Worm (Caenorhabditis elegans) whole organism, young adult: ENCODE data around the gene ZK1248.5.

Source experiments
- B0035.1 ChIP-seq: sonication (generic microtip); optimal IDR thresholded peaks from 2 replicates; lab custom pipeline; 2016; ENCODE audit warnings: missing genetic modification characterization, mild to moderate bottlenecking, missing compliant biosample characterization, missing genotype, missing genetic modification reagents
- C06A6.2 ChIP-seq: fragments of 200-800 bp; sonication (Bioruptor generic); conservative IDR thresholded peaks from 2 replicates; pipeline ENCODE4 v1.3.6; 2022; ENCODE audit warnings: missing genetic modification characterization, missing compliant biosample characterization
- C17E4.6 ChIP-seq: fragments of 200-800 bp; sonication (Bioruptor generic); IDR thresholded peaks from 2 replicates; pipeline ENCODE4 v1.3.6; 2022; ENCODE audit warnings: missing genetic modification reagents, missing genetic modification characterization, missing compliant biosample characterization
- D2030.7 ChIP-seq: fragments of 200-800 bp; sonication (Bioruptor generic); IDR thresholded peaks from 2 replicates; pipeline ENCODE4 v1.3.6; 2022; ENCODE audit warnings: missing genetic modification reagents, missing genetic modification characterization, missing compliant biosample characterization
- F10E7.11 ChIP-seq: sonication (generic microtip); optimal IDR thresholded peaks from 2 replicates; lab custom pipeline; 2017; ENCODE audit warnings: mild to moderate bottlenecking, missing genetic modification characterization, moderate library complexity, missing compliant biosample characterization
- F39B2.1 ChIP-seq: fragments of 200-800 bp; sonication (Bioruptor generic); IDR thresholded peaks from 2 replicates; pipeline ENCODE4 v1.3.6; 2022; ENCODE audit warnings: missing genetic modification reagents, missing genetic modification characterization, missing compliant biosample characterization
- F49E8.2 ChIP-seq: sonication (generic microtip); optimal IDR thresholded peaks from 3 replicates; lab custom pipeline; 2017; ENCODE audit warnings: missing genetic modification characterization, mild to moderate bottlenecking, missing compliant biosample characterization, antibody characterized with exemption, moderate library complexity; ENCODE audit not compliant: insufficient read depth
- F55B11.4 ChIP-seq: sonication (generic microtip); optimal IDR thresholded peaks from 2 replicates; lab custom pipeline; 2016; ENCODE audit warnings: missing compliant biosample characterization, missing genetic modification characterization, borderline replicate concordance; ENCODE audit not compliant: insufficient read depth
- Y53F4B.3 ChIP-seq: fragments of 200-800 bp; sonication (Bioruptor generic); IDR thresholded peaks from 2 replicates; pipeline ENCODE4 v1.3.6; 2022; ENCODE audit warnings: missing genetic modification reagents, missing genetic modification characterization, missing compliant biosample characterization
- Y53G8AR.9 ChIP-seq: fragments of 200-800 bp; sonication (Bioruptor generic); conservative IDR thresholded peaks from 2 replicates; pipeline ENCODE4 v1.3.6; 2022; ENCODE audit warnings: missing genetic modification reagents, missing genetic modification characterization, missing compliant biosample characterization
- akir-1 ChIP-seq: fragments of 200-800 bp; sonication (Bioruptor generic); optimal IDR thresholded peaks from 2 replicates; lab custom pipeline; 2018; ENCODE audit warnings: mild to moderate bottlenecking, missing genetic modification characterization, moderate library complexity, missing compliant biosample characterization
- aptf-2 ChIP-seq: fragments of 200-800 bp; sonication (Bioruptor generic); conservative IDR thresholded peaks from 2 replicates; pipeline ENCODE4 v1.3.6; 2022; ENCODE audit warnings: missing genetic modification reagents, missing genetic modification characterization, missing compliant biosample characterization
- athp-1 ChIP-seq: sonication (generic microtip); optimal IDR thresholded peaks from 2 replicates; lab custom pipeline; 2017; ENCODE audit warnings: mild to moderate bottlenecking, missing genetic modification characterization, missing compliant biosample characterization
- attf-5 ChIP-seq: fragments of 200-800 bp; sonication (Bioruptor generic); optimal IDR thresholded peaks from 2 replicates; lab custom pipeline; 2018; ENCODE audit warnings: mild to moderate bottlenecking, missing genetic modification characterization, missing compliant biosample characterization
- ccch-3 ChIP-seq: fragments of 200-800 bp; sonication (Bioruptor generic); optimal IDR thresholded peaks from 2 replicates; lab custom pipeline; 2018; ENCODE audit warnings: mild to moderate bottlenecking, missing genetic modification characterization, missing compliant biosample characterization
- cebp-2 ChIP-seq: fragments of 200-800 bp; sonication (Bioruptor generic); IDR thresholded peaks from 2 replicates; pipeline ENCODE4 v1.3.6; 2022; ENCODE audit warnings: missing genetic modification characterization, missing compliant biosample characterization
- ceh-27 ChIP-seq: fragments of 200-800 bp; sonication (Bioruptor generic); optimal IDR thresholded peaks from 2 replicates; lab custom pipeline; 2018; ENCODE audit warnings: mild to moderate bottlenecking, missing genetic modification characterization, moderate library complexity, missing compliant biosample characterization
- ceh-58 ChIP-seq: fragments of 200-800 bp; sonication (Bioruptor generic); IDR thresholded peaks from 2 replicates; pipeline ENCODE4 v1.3.6; 2022; ENCODE audit warnings: missing genetic modification characterization, missing compliant biosample characterization
- dox-1 ChIP-seq: fragments of 200-800 bp; sonication (Bioruptor generic); IDR thresholded peaks from 2 replicates; pipeline ENCODE4 v1.3.6; 2022; ENCODE audit warnings: missing genetic modification reagents, missing genetic modification characterization, missing compliant biosample characterization
- efl-1 ChIP-seq: fragments of 150-350 bp; optimal IDR thresholded peaks from 2 replicates; lab custom pipeline; 2014; ENCODE audit warnings: missing biosample characterization, missing genetic modification reagents, missing genetic modification characterization
- egrh-3 ChIP-seq: fragments of 200-800 bp; sonication (Bioruptor generic); IDR thresholded peaks from 2 replicates; pipeline ENCODE4 v1.3.6; 2022; ENCODE audit warnings: missing genetic modification reagents, missing genetic modification characterization, missing compliant biosample characterization
- ets-4 ChIP-seq: fragments of 200-800 bp; sonication (Bioruptor generic); optimal IDR thresholded peaks from 2 replicates; lab custom pipeline; 2018; ENCODE audit warnings: mild to moderate bottlenecking, missing genetic modification characterization, missing compliant biosample characterization
- hlh-12 ChIP-seq: sonication (generic microtip); optimal IDR thresholded peaks from 2 replicates; lab custom pipeline; 2016; ENCODE audit warnings: missing genetic modification characterization, missing compliant biosample characterization
- hlh-26 ChIP-seq: fragments of 200-800 bp; sonication (Bioruptor generic); conservative IDR thresholded peaks from 2 replicates; pipeline ENCODE4 v1.3.6; 2022; ENCODE audit warnings: missing genetic modification reagents, missing genetic modification characterization, missing compliant biosample characterization
- hmg-20 ChIP-seq: fragments of 200-800 bp; sonication (Bioruptor generic); IDR thresholded peaks from 2 replicates; pipeline ENCODE4 v1.3.6; 2022; ENCODE audit warnings: missing genetic modification reagents, missing genetic modification characterization, missing compliant biosample characterization
- hrde-1 ChIP-seq: sonication (generic microtip); optimal IDR thresholded peaks from 2 replicates; lab custom pipeline; 2016; ENCODE audit warnings: missing genetic modification characterization, mild to moderate bottlenecking, missing compliant biosample characterization, moderate library complexity, missing genotype, missing genetic modification reagents, borderline replicate concordance
- lag-1 ChIP-seq: fragments of 200-800 bp; sonication (Bioruptor generic); IDR thresholded peaks from 2 replicates; pipeline ENCODE4 v1.3.6; 2022; ENCODE audit warnings: missing genetic modification reagents, missing genetic modification characterization, missing compliant biosample characterization
- lin-35 ChIP-seq, 3 experiments: fragments of 150-350 bp in 2 of 3; sonication (generic microtip) in 1 of 3; optimal IDR thresholded peaks; 2 replicates each; lab custom pipeline; 2014 to 2018; ENCODE audit warnings: missing biosample characterization in 3 of 3, missing genetic modification characterization in 3 of 3, missing genetic modification reagents in 3 of 3
- lin-54 ChIP-seq: fragments of 200-800 bp; sonication (Bioruptor generic); optimal IDR thresholded peaks from 2 replicates; lab custom pipeline; 2018; ENCODE audit warnings: mild to moderate bottlenecking, missing genetic modification characterization, missing compliant biosample characterization
- madf-6 ChIP-seq: fragments of 200-800 bp; sonication (Bioruptor generic); IDR thresholded peaks from 2 replicates; pipeline ENCODE4 v1.3.6; 2022; ENCODE audit warnings: missing genetic modification reagents, missing genetic modification characterization, missing compliant biosample characterization
- mel-28 ChIP-seq: sonication (generic microtip); optimal IDR thresholded peaks from 2 replicates; lab custom pipeline; 2016; ENCODE audit warnings: borderline replicate concordance, mild to moderate bottlenecking, missing genetic modification characterization, missing compliant biosample characterization
- mes-4 ChIP-seq: sonication (generic microtip); optimal IDR thresholded peaks from 2 replicates; lab custom pipeline; 2016; ENCODE audit warnings: missing genotype, missing genetic modification characterization, missing compliant biosample characterization
- mxl-1 ChIP-seq: sonication (generic microtip); optimal IDR thresholded peaks from 2 replicates; lab custom pipeline; 2016; ENCODE audit warnings: missing genetic modification characterization, missing compliant biosample characterization
- nfya-1 ChIP-seq: sonication (generic microtip); optimal IDR thresholded peaks from 2 replicates; lab custom pipeline; 2017; ENCODE audit warnings: antibody characterized with exemption, missing compliant biosample characterization, missing genetic modification characterization, borderline replicate concordance; ENCODE audit not compliant: insufficient read depth
- nfya-2 ChIP-seq: fragments of 200-800 bp; sonication (Bioruptor generic); IDR thresholded peaks from 2 replicates; pipeline ENCODE4 v1.3.6; 2022; ENCODE audit warnings: missing genetic modification reagents, missing genetic modification characterization, missing compliant biosample characterization
- nhr-120 ChIP-seq: fragments of 200-800 bp; sonication (Bioruptor generic); IDR thresholded peaks from 2 replicates; pipeline ENCODE4 v1.3.6; 2022; ENCODE audit warnings: missing genetic modification characterization, missing compliant biosample characterization
- rcor-1 ChIP-seq: fragments of 200-800 bp; sonication (Bioruptor generic); IDR thresholded peaks from 2 replicates; pipeline ENCODE4 v1.3.6; 2022; ENCODE audit warnings: missing genetic modification reagents, missing genetic modification characterization, missing compliant biosample characterization
- rec-8 ChIP-seq, 2 experiments: sonication (generic microtip); optimal IDR thresholded peaks; 2 replicates each; lab custom pipeline; 2016; ENCODE audit warnings: mild to moderate bottlenecking in 2 of 2, missing genetic modification characterization in 2 of 2, missing genetic modification reagents in 2 of 2, missing genotype in 2 of 2, missing biosample characterization in 1 of 2, missing compliant biosample characterization in 1 of 2, moderate library complexity in 1 of 2
- repo-1 ChIP-seq: sonication (generic microtip); optimal IDR thresholded peaks from 2 replicates; lab custom pipeline; 2017; ENCODE audit warnings: mild to moderate bottlenecking, missing genetic modification characterization, missing compliant biosample characterization
- rpc-1 ChIP-seq, 2 experiments: fragments of 150-350 bp in 1 of 2; sonication (generic microtip) in 1 of 2; optimal IDR thresholded peaks; 2 replicates each; lab custom pipeline; 2014 to 2018; ENCODE audit warnings: missing biosample characterization in 1 of 2, missing genetic modification characterization in 1 of 2, missing genetic modification reagents in 1 of 2, missing genotype in 1 of 2
- sdz-38 ChIP-seq: sonication (generic microtip); optimal IDR thresholded peaks from 2 replicates; lab custom pipeline; 2016; ENCODE audit warnings: missing genotype, missing genetic modification characterization, missing compliant biosample characterization
- tbx-9 ChIP-seq: sonication (generic microtip); optimal IDR thresholded peaks from 2 replicates; lab custom pipeline; 2016; ENCODE audit warnings: borderline replicate concordance, missing genetic modification characterization, inconsistent platforms, missing compliant biosample characterization
- zfh-2 ChIP-seq: fragments of 200-800 bp; sonication (Bioruptor generic); conservative IDR thresholded peaks from 2 replicates; pipeline ENCODE4 v1.3.6; 2022; ENCODE audit warnings: missing genetic modification reagents, missing genetic modification characterization, missing compliant biosample characterization
- ztf-28 ChIP-seq: fragments of 200-800 bp; sonication (Bioruptor generic); IDR thresholded peaks from 2 replicates; pipeline ENCODE4 v1.3.6; 2022; ENCODE audit warnings: missing genetic modification reagents, missing genetic modification characterization, missing compliant biosample characterization

Gene ZK1248.5

DNA sequence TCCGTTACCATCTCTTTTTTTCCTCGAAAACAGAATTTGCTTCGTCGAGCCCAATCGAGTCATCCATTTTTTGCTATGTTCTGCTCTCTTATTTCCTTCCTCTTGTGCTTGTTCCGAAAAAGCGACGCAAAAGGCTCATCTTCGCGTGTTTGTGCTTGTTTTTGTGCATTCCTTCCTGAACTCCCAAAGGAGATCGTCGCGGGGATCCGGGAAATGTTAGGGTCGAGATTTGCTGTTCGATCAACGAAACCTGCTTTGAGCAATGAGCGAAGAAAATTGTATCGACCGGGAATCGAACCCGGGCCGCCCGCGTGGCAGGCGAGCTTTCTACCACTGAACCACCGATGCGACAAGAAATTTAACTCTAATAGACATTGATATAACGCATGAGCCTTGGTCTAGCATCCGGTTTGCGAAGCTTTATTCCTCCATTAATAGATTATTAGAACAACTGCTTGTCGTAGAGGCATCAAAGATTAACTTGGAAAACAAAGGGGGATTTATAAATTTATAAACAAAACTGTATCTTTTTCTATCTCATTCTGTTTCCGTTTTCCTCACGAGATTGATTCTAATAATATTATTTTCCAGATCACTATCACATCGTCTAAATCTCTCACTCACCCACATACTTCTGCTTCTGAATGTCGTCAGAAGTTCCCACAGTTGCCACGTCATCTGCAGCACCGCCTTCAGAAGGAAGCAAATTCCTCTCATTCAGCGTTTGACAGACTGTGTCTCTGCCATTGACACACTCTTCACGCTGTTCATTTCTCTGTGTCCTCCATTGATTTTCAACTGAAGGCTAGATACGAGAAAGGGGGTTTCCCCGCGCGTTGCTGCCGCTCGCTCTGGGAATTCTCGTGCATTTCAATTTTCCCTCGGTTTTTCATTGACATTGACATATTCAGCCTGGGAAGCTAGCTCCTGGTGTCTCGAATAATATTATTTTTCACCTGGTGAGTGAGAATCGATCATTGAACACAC lies 28.1 kb upstream of the ZK1248.5 start, which contains the start of gene K05F1.6 (continued):
- TF ChIP-seq attf-5 (GFP tag; lab: Kevin White, UChicago) (peak; percentile 64), aptf-2 (GFP tag; lab: Robert Waterston, UW) (no peak), mxl-1 (tag; lab: Kevin White, UChicago) (peak; percentile 76), C06A6.2 (GFP tag; lab: Robert Waterston, UW) (no peak), ceh-58 (no peak), nfya-2 (GFP tag; lab: Robert Waterston, UW) (0 out of 2 replicates have a peak, but pooled peaks have one; percentile 23), hrde-1 (tag; lab: Kevin White, UChicago) (peak; percentile 90), akir-1 (GFP tag; lab: Kevin White, UChicago) (no peak), madf-6 (peak; percentile 69), D2030.7 (GFP tag; lab: Robert Waterston, UW) (peak; percentile 89), C17E4.6 (GFP tag; lab: Robert Waterston, UW) (0 out of 2 replicates have a peak, but pooled peaks have one; percentile 62), repo-1 (tag; lab: Kevin White, UChicago) (peak; percentile 82), nfya-1 (tag; lab: Kevin White, UChicago) (no peak), Y53F4B.3 (GFP tag; lab: Robert Waterston, UW) (peak; percentile 60; the same call in 1 of the 2 replicates), lin-54 (GFP tag; lab: Kevin White, UChicago) (peak; percentile 74), sdz-38 (no peak), egrh-3 (GFP tag; lab: Robert Waterston, UW) (peak; percentile 49; the same call in 1 of the 2 replicates), efl-1 (GFP tag; lab: Kevin White, UChicago) (no peak), F49E8.2 (tag; lab: Kevin White, UChicago) (peak; percentile 77), rec-8 (tag; optimal IDR thresholded peaks at IDR 0.05; lab: Kevin White, UChicago) (peak; percentile 81 to 91), dox-1 (GFP tag; lab: Robert Waterston, UW) (peak; percentile 89), Y53G8AR.9 (GFP tag; lab: Robert Waterston, UW) (peak; percentile 77; the same call in 1 of the 2 replicates), hmg-20 (GFP tag; lab: Robert Waterston, UW) (peak; percentile 18; the same call in 1 of the 2 replicates), mel-28 (tag; lab: Kevin White, UChicago) (no peak), rcor-1 (GFP tag; lab: Robert Waterston, UW) (peak; percentile 82), ceh-27 (GFP tag; lab: Kevin White, UChicago) (peak; percentile 44), F55B11.4 (no peak), B0035.1 (tag; lab: Kevin White, UChicago) (peak; percentile 72), ets-4 (GFP tag; lab: Kevin White, UChicago) (peak; percentile 60), tbx-9 (tag; lab: Kevin White, UChicago) (no peak), lag-1 (GFP tag; lab: Robert Waterston, UW) (no peak), cebp-2 (GFP tag; lab: Robert Waterston, UW) (0 out of 2 replicates have a peak, but pooled peaks have one; percentile 27), nhr-120 (no peak), hlh-26 (no peak), F10E7.11 (tag; lab: Kevin White, UChicago) (peak; percentile 75), mes-4 (peak; percentile 76), hlh-12 (tag; lab: Kevin White, UChicago) (peak; percentile 32), athp-1 (peak; percentile 77), lin-35 (GFP tag; optimal IDR thresholded peaks at IDR 0.05; lab: Kevin White, UChicago) (peak in 1 of 3 experiments; percentile 55), rpc-1 (optimal IDR thresholded peaks at IDR 0.05; lab: Kevin White, UChicago) (peak; percentile 90), rpc-1 (tag; optimal IDR thresholded peaks at IDR 0.05; lab: Kevin White, UChicago) (peak; percentile 89), ccch-3 (GFP tag; lab: Kevin White, UChicago) (no peak), F39B2.1 (GFP tag; lab: Robert Waterston, UW) (0 out of 2 replicates have a peak, but pooled peaks have one; percentile 18), zfh-2 (no peak; the same call in 1 of the 2 replicates), ztf-28 (GFP tag; lab: Robert Waterston, UW) (peak; percentile 86)
